Worm (Caenorhabditis elegans): ENCODE data around the gene B0294.1.

The B0294.1 gene

DNA sequence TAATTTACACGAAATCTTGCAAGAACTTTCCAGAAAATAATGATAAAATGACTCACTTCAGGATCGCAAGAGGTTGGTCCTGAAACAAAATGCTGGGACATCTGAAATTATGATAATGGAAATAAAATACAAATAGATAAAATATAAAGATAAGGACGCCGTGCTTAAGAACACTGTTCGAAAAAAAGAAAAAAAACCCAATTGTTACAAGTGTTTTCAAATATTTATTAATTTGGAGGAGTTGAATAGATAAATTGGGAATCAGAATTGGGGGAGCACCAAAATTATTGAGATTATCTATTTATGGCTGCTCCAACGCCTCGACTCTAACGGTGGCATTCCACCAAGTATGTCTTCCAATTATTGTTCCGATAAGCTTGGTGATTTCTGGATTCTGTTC, 48.6 kb downstream of the B0294.1 start, which contains the start of gene ceh-41 (continued):
- TF ChIP-seq F55B11.4 (tag; optimal IDR thresholded peaks at IDR 0.05; ENCODE audit: borderline replicate concordance, insufficient read depth) (no peak), madf-10 (tag; optimal IDR thresholded peaks at IDR 0.05) (no peak)

DNA sequence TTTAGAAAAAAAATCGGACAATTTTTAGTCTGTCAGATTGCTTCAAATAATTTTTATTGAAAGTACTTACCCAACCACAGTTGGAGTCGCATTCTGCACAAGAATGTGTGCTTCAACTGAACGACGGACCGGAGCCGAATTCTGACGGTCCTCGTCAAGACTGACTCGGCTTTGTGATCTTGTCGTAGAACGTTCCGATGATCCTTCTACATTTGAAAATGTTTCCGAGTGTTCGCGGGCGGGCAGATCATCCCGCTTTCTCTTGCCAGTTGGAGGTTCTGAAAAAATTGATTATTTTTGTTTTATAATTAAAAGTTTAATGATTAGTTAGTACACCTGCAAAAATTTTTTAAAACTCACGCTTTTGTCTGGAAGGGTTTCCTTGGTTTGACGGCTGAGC, 49.5 kb downstream of the B0294.1 start:
- TF ChIP-seq let-607 (tag; optimal IDR thresholded peaks at IDR 0.05): no peak
- no peak for TF ChIP-seq egrh-3 (GFP tag; IDR thresholded peaks at IDR 0.05)
- no peak for TF ChIP-seq B0035.1 (tag; optimal IDR thresholded peaks at IDR 0.05)
- TF ChIP-seq chd-7 (tag; optimal IDR thresholded peaks at IDR 0.05): no peak
- TF ChIP-seq F39B2.1 (GFP tag; IDR thresholded peaks at IDR 0.05): no peak
- TF ChIP-seq cebp-1 (GFP tag; IDR thresholded peaks at IDR 0.05): no peak
- TF ChIP-seq cebp-1 (tag; optimal IDR thresholded peaks at IDR 0.05): no peak
- no peak for TF ChIP-seq unc-62 (GFP tag; optimal IDR thresholded peaks at IDR 0.05)
- TF ChIP-seq D2030.7 (GFP tag; IDR thresholded peaks at IDR 0.05): no peak
- TF ChIP-seq egl-18 (GFP tag; IDR thresholded peaks at IDR 0.05): no peak
- TF ChIP-seq let-526 (GFP tag; IDR thresholded peaks at IDR 0.05): no peak
- TF ChIP-seq ets-4 (GFP tag; optimal IDR thresholded peaks at IDR 0.05): no peak
- no peak for TF ChIP-seq madf-8 (GFP tag; conservative IDR thresholded peaks at IDR 0.05)
- TF ChIP-seq fkh-3 (tag; optimal IDR thresholded peaks at IDR 0.05): no peak
- TF ChIP-seq Y53G8AR.9 (GFP tag; conservative IDR thresholded peaks at IDR 0.05): no peak

All from whole organism, young adult.